Fruit fly (Drosophila melanogaster) whole organism, prepupa: ENCODE measurements around the gene CG32755.

Source experiments
- Blimp-1 ChIP-seq: fragments of 200-800 bp; sonication (Bioruptor generic); optimal IDR thresholded peaks from 3 replicates; lab custom pipeline; 2017; ENCODE audit warnings: missing biosample characterization, missing genetic modification characterization, mild to moderate bottlenecking, moderate library complexity, missing genetic modification reagents
- CG11294 ChIP-seq: fragments of 200-800 bp; sonication (Bioruptor generic); IDR thresholded peaks from 2 replicates; pipeline ENCODE4 v1.3.6; 2022; ENCODE audit warnings: missing biosample characterization, missing genetic modification characterization
- CG11762 ChIP-seq: fragments of 200-800 bp; sonication (Bioruptor generic); optimal IDR thresholded peaks from 3 replicates; lab custom pipeline; 2016; ENCODE audit warnings: missing biosample characterization, missing genetic modification characterization; ENCODE audit not compliant: insufficient read depth
- CG3032 ChIP-seq: fragments of 200-800 bp; optimal IDR thresholded peaks from 2 replicates; lab custom pipeline; 2019; ENCODE audit warnings: missing biosample characterization, mild to moderate bottlenecking, missing genetic modification characterization, moderate library complexity
- CG31627 ChIP-seq: fragments of 200-800 bp; sonication (Bioruptor generic); optimal IDR thresholded peaks from 3 replicates; lab custom pipeline; 2016; ENCODE audit warnings: missing biosample characterization, missing genetic modification characterization
- CG6163 ChIP-seq: fragments of 200-800 bp; sonication (Bioruptor generic); IDR thresholded peaks from 3 replicates; pipeline ENCODE4 v1.3.6; 2022; ENCODE audit warnings: missing biosample characterization, missing genetic modification characterization
- CG6854 ChIP-seq: fragments of 200-800 bp; sonication (Bioruptor generic); optimal IDR thresholded peaks from 2 replicates; lab custom pipeline; 2017; ENCODE audit warnings: missing biosample characterization, mild to moderate bottlenecking, missing genetic modification characterization
- Smox ChIP-seq: fragments of 200-800 bp; sonication (Bioruptor generic); optimal IDR thresholded peaks from 3 replicates; lab custom pipeline; 2016; ENCODE audit warnings: missing biosample characterization, missing genetic modification characterization
- Sox102F ChIP-seq: fragments of 200-800 bp; sonication (Bioruptor generic); optimal IDR thresholded peaks from 2 replicates; lab custom pipeline; 2016; ENCODE audit warnings: missing biosample characterization, mild to moderate bottlenecking, missing genetic modification characterization
- eg ChIP-seq: fragments of 200-800 bp; sonication (Bioruptor generic); IDR thresholded peaks from 3 replicates; pipeline ENCODE4 v1.3.6; 2022; ENCODE audit warnings: missing biosample characterization, missing genetic modification characterization
- pdm3 ChIP-seq: fragments of 200-800 bp; sonication (Bioruptor generic); optimal IDR thresholded peaks from 3 replicates; lab custom pipeline; 2016; ENCODE audit warnings: missing biosample characterization, missing genetic modification characterization
- salr ChIP-seq, 2 experiments: fragments of 200-800 bp; sonication (Bioruptor generic); optimal IDR thresholded peaks; 3 replicates each; lab custom pipeline; 2016 to 2018; ENCODE audit warnings: missing biosample characterization in 2 of 2, missing genetic modification characterization in 2 of 2, mild to moderate bottlenecking in 1 of 2

dm6 chrX:5923124-5923523 is 26.9 kb upstream of the CG32755 start:
- no peak for TF ChIP-seq CG11294 (GFP tag; lab: Robert Waterston, UW)
- TF ChIP-seq Smox (GFP tag; lab: Kevin White, UChicago): peak; percentile 80
- TF ChIP-seq CG3032 (tag; lab: Kevin White, UChicago): peak; percentile 54
- TF ChIP-seq CG31627 (GFP tag; lab: Kevin White, UChicago): peak; percentile 83
- peak; percentile 38; the same call in 1 of the 3 replicates for TF ChIP-seq eg (GFP tag; lab: Robert Waterston, UW)
- TF ChIP-seq Sox102F (GFP tag; lab: Kevin White, UChicago): peak; percentile 82
- no peak for TF ChIP-seq salr (GFP tag; optimal IDR thresholded peaks at IDR 0.05; lab: Kevin White, UChicago)
- TF ChIP-seq CG11762 (GFP tag; lab: Kevin White, UChicago): peak; percentile 40
- peak; percentile 68 for TF ChIP-seq CG6854 (GFP tag; lab: Kevin White, UChicago)
- TF ChIP-seq Blimp-1 (GFP tag; lab: Kevin White, UChicago): peak; percentile 30
- TF ChIP-seq pdm3 (GFP tag; lab: Kevin White, UChicago): peak; percentile 75
- peak; percentile 78 for TF ChIP-seq CG6163
